Worm (Caenorhabditis elegans): ENCODE measurements around the gene dnj-5.

ce11 chrII:6858835-6859234 is 734 bp upstream of the dnj-5 start:
- TF ChIP-seq ama-1 (optimal IDR thresholded peaks at IDR 0.05) (no peak), tbx-11 (GFP tag; IDR thresholded peaks at IDR 0.05) (no peak), ceh-13 (GFP tag; optimal IDR thresholded peaks at IDR 0.05) (no peak), B0310.2 (tag; optimal IDR thresholded peaks at IDR 0.05) (no peak), pes-1 (GFP tag; IDR thresholded peaks at IDR 0.05) (no peak; the same call in 1 of the 2 replicates), tra-4 (tag; optimal IDR thresholded peaks at IDR 0.05) (no peak), hnd-1 (tag; optimal IDR thresholded peaks at IDR 0.05) (peak; percentile 10), flt-1 (GFP tag; IDR thresholded peaks at IDR 0.05) (no peak), hmg-4 (GFP tag; optimal IDR thresholded peaks at IDR 0.05) (peak; percentile 63), scrt-1 (GFP tag; IDR thresholded peaks at IDR 0.05) (0 out of 2 replicates have a peak, but pooled peaks have one; percentile 59), ceh-36 (tag; optimal IDR thresholded peaks at IDR 0.05) (peak; percentile 38), F13C5.2 (tag; optimal IDR thresholded peaks at IDR 0.05) (peak; percentile 27), hmbx-1 (tag; optimal IDR thresholded peaks at IDR 0.05) (no peak)
